Fruit fly (Drosophila melanogaster): ENCODE results near the gene CG15646.

CG15646 gene

dm6 chrX:15712409-15712808, 41.6 kb upstream of the CG15646 start, which contains the start of gene HUWE1 (continued):
- TF ChIP-seq CG33213 (GFP tag; optimal IDR thresholded peaks at IDR 0.05): peak; percentile 48
- TF ChIP-seq Atf6 (GFP tag; IDR thresholded peaks at IDR 0.05): no peak
- no peak for TF ChIP-seq Blimp-1 (GFP tag; optimal IDR thresholded peaks at IDR 0.05)
- TF ChIP-seq D19A (tag; optimal IDR thresholded peaks at IDR 0.05): no peak
- no peak for TF ChIP-seq Lhr (GFP tag; optimal IDR thresholded peaks at IDR 0.05)
- no peak for TF ChIP-seq CG4854 (GFP tag; optimal IDR thresholded peaks at IDR 0.05)
- TF ChIP-seq unpg (GFP tag; optimal IDR thresholded peaks at IDR 0.05): no peak
- TF ChIP-seq CG1024 (GFP tag; IDR thresholded peaks at IDR 0.05): no peak
- TF ChIP-seq pita (GFP tag; optimal IDR thresholded peaks at IDR 0.05): no peak
- no peak for TF ChIP-seq ttk (GFP tag; IDR thresholded peaks at IDR 0.05)
- no peak for TF ChIP-seq fru (optimal IDR thresholded peaks at IDR 0.05)
- no peak for TF ChIP-seq exex (tag; optimal IDR thresholded peaks at IDR 0.05)
- TF ChIP-seq ssp (GFP tag; IDR thresholded peaks at IDR 0.05): 0 out of 2 replicates have a peak, but pooled peaks have one; percentile 18
- peak in 1 of 3 experiments; percentile 1 for TF ChIP-seq Stat92E (GFP tag; optimal IDR thresholded peaks at IDR 0.05)
- TF ChIP-seq bsh (GFP tag; optimal IDR thresholded peaks at IDR 0.05): no peak
- no peak for TF ChIP-seq stc (GFP tag; IDR thresholded peaks at IDR 0.05)
- TF ChIP-seq oc (tag; optimal IDR thresholded peaks at IDR 0.05): no peak
- no peak for TF ChIP-seq fd102C (GFP tag; optimal IDR thresholded peaks at IDR 0.05)
- TF ChIP-seq Mes4 (GFP tag; optimal IDR thresholded peaks at IDR 0.05): no peak
- no peak for TF ChIP-seq CG6654 (GFP tag; optimal IDR thresholded peaks at IDR 0.05)
- TF ChIP-seq sisA (GFP tag; IDR thresholded peaks at IDR 0.05): no peak
- TF ChIP-seq rib (GFP tag; IDR thresholded peaks at IDR 0.05): no peak
- peak; percentile 32; the same call in 1 of the 3 replicates for TF ChIP-seq Dbx (GFP tag; IDR thresholded peaks at IDR 0.05)
- no peak for TF ChIP-seq CG8478 (optimal IDR thresholded peaks at IDR 0.05)
- TF ChIP-seq CG8765 (GFP tag; IDR thresholded peaks at IDR 0.05): no peak
- TF ChIP-seq gce (GFP tag; IDR thresholded peaks at IDR 0.05): no peak
- TF ChIP-seq gfzf (GFP tag; optimal IDR thresholded peaks at IDR 0.05): peak; percentile 86
- TF ChIP-seq Hr51 (GFP tag; optimal IDR thresholded peaks at IDR 0.05): no peak
- TF ChIP-seq Ptx1 (GFP tag; IDR thresholded peaks at IDR 0.05): no peak
- TF ChIP-seq CG3847 (GFP tag; IDR thresholded peaks at IDR 0.05): peak; percentile 59
- no peak for TF ChIP-seq dmrt99B (tag; optimal IDR thresholded peaks at IDR 0.05)
- peak; percentile 81 for TF ChIP-seq Opbp (GFP tag; IDR thresholded peaks at IDR 0.05; ENCODE audit: partially characterized antibody)
- TF ChIP-seq CG12236 (GFP tag; optimal IDR thresholded peaks at IDR 0.05): no peak
- no peak for TF ChIP-seq Camta (GFP tag; optimal IDR thresholded peaks at IDR 0.05)
- TF ChIP-seq Sry-δ (GFP tag; optimal IDR thresholded peaks at IDR 0.05): peak; percentile 85
- TF ChIP-seq Drgx (GFP tag; IDR thresholded peaks at IDR 0.05): no peak
- TF ChIP-seq gt (GFP tag; IDR thresholded peaks at IDR 0.05): no peak
- no peak for TF ChIP-seq Hr39 (optimal IDR thresholded peaks at IDR 0.05)
- no peak for TF ChIP-seq CG5953 (GFP tag; IDR thresholded peaks at IDR 0.05)
- TF ChIP-seq dpn (GFP tag; optimal IDR thresholded peaks at IDR 0.05): peak in 1 of 2 experiments; percentile 4
- TF ChIP-seq CG2129 (GFP tag; IDR thresholded peaks at IDR 0.05; ENCODE audit: partially characterized antibody): peak; percentile 53; the same call in 1 of the 2 replicates
- no peak for TF ChIP-seq esg (GFP tag; conservative IDR thresholded peaks at IDR 0.05)
- no peak for TF ChIP-seq CG15479 (GFP tag; optimal IDR thresholded peaks at IDR 0.05)
- TF ChIP-seq salm (tag; optimal IDR thresholded peaks at IDR 0.05): peak; percentile 2
- no peak for TF ChIP-seq Six4 (GFP tag; optimal IDR thresholded peaks at IDR 0.05)
- no peak for TF ChIP-seq jumu (GFP tag; optimal IDR thresholded peaks at IDR 0.05)
- no peak for TF ChIP-seq maf-S (GFP tag; optimal IDR thresholded peaks at IDR 0.05)
- no peak for TF ChIP-seq ase (GFP tag; IDR thresholded peaks at IDR 0.05)
- TF ChIP-seq CG7556 (GFP tag; optimal IDR thresholded peaks at IDR 0.05): no peak
- no peak for TF ChIP-seq CG11398 (GFP tag; optimal IDR thresholded peaks at IDR 0.05)
- TF ChIP-seq CG13624 (GFP tag; optimal IDR thresholded peaks at IDR 0.05): peak; percentile 40
- TF ChIP-seq sob (GFP tag; IDR thresholded peaks at IDR 0.05): peak; percentile 45; the same call in 1 of the 2 replicates
- no peak for TF ChIP-seq CrebB (tag; optimal IDR thresholded peaks at IDR 0.05)

Data from whole organism, embryonic.